Worm (Caenorhabditis elegans) whole organism, L3 larva: Measurements from ENCODE around the gene gtf-2H1.

Source experiments
- R02D3.7 ChIP-seq: fragments of 150-350 bp; optimal IDR thresholded peaks from 2 replicates; lab custom pipeline; 2014; ENCODE audit warnings: missing biosample characterization, missing genetic modification characterization
- ZK546.5 ChIP-seq: sonication (generic microtip); optimal IDR thresholded peaks from 2 replicates; lab custom pipeline; 2017; ENCODE audit warnings: missing biosample characterization, missing genetic modification characterization
- ceh-82 ChIP-seq: fragments of 150-350 bp; optimal IDR thresholded peaks from 2 replicates; lab custom pipeline; 2014; ENCODE audit warnings: missing biosample characterization, missing genetic modification characterization
- egl-27 ChIP-seq: sonication (generic microtip); optimal IDR thresholded peaks from 4 replicates; lab custom pipeline; 2017; ENCODE audit warnings: missing biosample characterization, missing genetic modification reagents, missing genetic modification characterization
- lsy-12 ChIP-seq: sonication (generic microtip); optimal IDR thresholded peaks from 2 replicates; lab custom pipeline; 2016; ENCODE audit warnings: mild to moderate bottlenecking, missing genetic modification characterization, missing compliant biosample characterization
- snpc-4 ChIP-seq: fragments of 150-350 bp; optimal IDR thresholded peaks from 2 replicates; lab custom pipeline; 2014; ENCODE audit warnings: missing biosample characterization, missing genetic modification characterization
- unc-39 ChIP-seq: sonication (generic microtip); optimal IDR thresholded peaks from 4 replicates; lab custom pipeline; 2017; ENCODE audit warnings: missing biosample characterization, missing genetic modification characterization
- unc-62 ChIP-seq: fragments of 150-350 bp; sonication (generic microtip); optimal IDR thresholded peaks from 4 replicates; lab custom pipeline; 2014; ENCODE audit warnings: missing biosample characterization, missing genetic modification reagents, missing genetic modification characterization
- zag-1 ChIP-seq: fragments of 150-350 bp; optimal IDR thresholded peaks from 2 replicates; lab custom pipeline; 2014; ENCODE audit warnings: missing biosample characterization, missing genetic modification characterization

DNA sequence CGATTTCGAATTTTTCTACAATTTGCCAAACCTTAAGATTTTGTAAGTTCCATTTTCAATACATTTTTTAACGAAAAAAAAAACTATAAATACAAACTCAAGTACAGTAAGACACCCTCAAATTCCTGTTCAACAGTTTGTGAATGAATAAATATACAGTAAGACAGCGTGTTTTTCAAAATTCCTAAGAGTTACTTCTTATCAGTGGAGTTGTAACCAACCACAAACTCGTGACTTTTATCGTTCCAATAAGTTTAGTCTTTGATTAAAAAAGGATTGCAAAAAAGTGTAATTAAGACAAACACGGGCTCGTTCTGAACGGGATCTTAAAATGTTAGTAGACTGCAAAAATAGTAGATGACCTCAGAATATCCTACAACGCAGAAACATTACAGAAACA lies 43.6 kb upstream of the gtf-2H1 start:
- TF ChIP-seq ZK546.5 (no peak), unc-62 (GFP tag; lab: Kevin White, UChicago) (no peak), egl-27 (tag; lab: Kevin White, UChicago) (no peak), R02D3.7 (tag; lab: Kevin White, UChicago) (no peak), snpc-4 (tag; lab: Kevin White, UChicago) (no peak), zag-1 (no peak), ceh-82 (tag; lab: Kevin White, UChicago) (no peak), unc-39 (no peak), lsy-12 (tag; lab: Kevin White, UChicago) (no peak)
